Worm (Caenorhabditis elegans): ENCODE measurements around the gene scl-11.
A peak's percentile ranks its signal among the peaks of the same experiment; 100 is the strongest.

- TF ChIP-seq W03F9.2 (tag; optimal IDR thresholded peaks at IDR 0.05), result no peak
- no peak for TF ChIP-seq dao-5 (tag; optimal IDR thresholded peaks at IDR 0.05)
- peak; percentile 10 for TF ChIP-seq him-1 (tag; optimal IDR thresholded peaks at IDR 0.05)
Observed at ce11 chrIV:13015801-13016404, 35.3 kb upstream of the scl-11 start.

All from whole organism, L4/young adult.